Worm (Caenorhabditis elegans) whole organism, L2 larva: ENCODE results near the gene ZK1307.4.

ENCODE experiments used
- ama-1 ChIP-seq: fragments of 150-350 bp; optimal IDR thresholded peaks from 2 replicates; lab custom pipeline; 2018; ENCODE audit warnings: inconsistent platforms
- egl-27 ChIP-seq: sonication (generic microtip); optimal IDR thresholded peaks from 3 replicates; lab custom pipeline; 2017; ENCODE audit warnings: missing biosample characterization, missing genetic modification reagents, missing genetic modification characterization
- lsy-2 ChIP-seq, 2 experiments: fragments of 150-350 bp in 1 of 2; sonication (generic microtip) in 1 of 2; optimal IDR thresholded peaks; 2 replicates each; lab custom pipeline; 2014 to 2017; ENCODE audit warnings: missing biosample characterization in 2 of 2, missing genetic modification characterization in 2 of 2
- nhr-12 ChIP-seq: fragments of 150-350 bp; optimal IDR thresholded peaks from 2 replicates; lab custom pipeline; 2014; ENCODE audit warnings: missing biosample characterization, missing genetic modification characterization
- nhr-237 ChIP-seq: fragments of 150-350 bp; optimal IDR thresholded peaks from 2 replicates; lab custom pipeline; 2014; ENCODE audit warnings: missing biosample characterization, missing genetic modification characterization
- snpc-4 ChIP-seq: fragments of 150-350 bp; optimal IDR thresholded peaks from 2 replicates; lab custom pipeline; 2014; ENCODE audit warnings: missing biosample characterization, missing genetic modification characterization
- unc-62 ChIP-seq: fragments of 150-350 bp; optimal IDR thresholded peaks from 2 replicates; lab custom pipeline; 2014; ENCODE audit warnings: missing biosample characterization, missing genetic modification reagents, missing genetic modification characterization
- ztf-11 ChIP-seq: sonication (generic microtip); optimal IDR thresholded peaks from 2 replicates; lab custom pipeline; 2017; ENCODE audit warnings: missing biosample characterization, missing genetic modification characterization

ce11 chrII:9668959-9669358 is 17.4 kb upstream of the ZK1307.4 start, which contains the start of gene taf-8:
- TF ChIP-seq lsy-2 (tag; optimal IDR thresholded peaks at IDR 0.05; lab: Kevin White, UChicago), result peak; percentile 5 to 85
- no peak for TF ChIP-seq nhr-12 (tag; lab: Kevin White, UChicago)
- TF ChIP-seq ama-1, result no peak
- TF ChIP-seq unc-62 (GFP tag; lab: Kevin White, UChicago), result no peak
- no peak for TF ChIP-seq ztf-11
- no peak for TF ChIP-seq egl-27 (tag; lab: Kevin White, UChicago)
- TF ChIP-seq snpc-4 (tag; lab: Kevin White, UChicago), result no peak
- TF ChIP-seq nhr-237, result no peak
